Fruit fly (Drosophila melanogaster): Measurements from ENCODE around the gene rept.

DNA sequence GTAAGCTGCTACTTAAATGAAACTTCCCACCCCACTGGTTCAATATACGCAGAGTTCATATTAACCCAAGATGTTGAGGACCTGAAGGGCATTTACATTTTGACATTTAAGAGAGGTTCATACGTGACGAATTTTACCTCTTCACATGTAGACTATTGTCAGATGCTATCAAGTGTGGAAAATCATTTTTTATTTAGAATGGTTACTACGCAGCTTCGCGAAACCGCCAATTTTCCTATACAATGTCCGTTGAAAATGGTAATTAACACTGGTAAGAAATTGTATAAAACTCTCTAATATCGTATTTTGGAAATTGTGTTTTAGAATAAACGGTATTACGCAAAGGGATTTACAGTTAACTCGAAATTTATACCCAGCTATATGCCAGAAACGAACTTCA is 18.6 kb upstream of the rept start:
- TF ChIP-seq gl (tag; optimal IDR thresholded peaks at IDR 0.05) = no peak
- TF ChIP-seq CG4496 (GFP tag; IDR thresholded peaks at IDR 0.05) = no peak
- no peak for TF ChIP-seq CG8159 (tag; optimal IDR thresholded peaks at IDR 0.05)
- no peak for TF ChIP-seq rn (GFP tag; IDR thresholded peaks at IDR 0.05)

Data from whole organism, pupa.